Fruit fly (Drosophila melanogaster): ENCODE data around the gene Ttc26.

dm6 chr3R:15786538-15786937 is 12.3 kb downstream of the Ttc26 start, which contains the start of gene CG9590:
- TF ChIP-seq CG16779 (tag; optimal IDR thresholded peaks at IDR 0.05) (no peak), CG10669 (GFP tag; optimal IDR thresholded peaks at IDR 0.05) (no peak), CG1621 (tag; optimal IDR thresholded peaks at IDR 0.05) (no peak)

Data from whole organism, prepupa.